Fruit fly (Drosophila melanogaster): Measurements from ENCODE around the gene MED30.

Gene MED30

dm6 chr3L:621097-621967 is 32.6 kb downstream of the MED30 start:
- TF ChIP-seq Myc (optimal IDR thresholded peaks at IDR 0.05) (no peak), ttk (optimal IDR thresholded peaks at IDR 0.05) (no peak), h (optimal IDR thresholded peaks at IDR 0.05) (no peak), Sin3A (optimal IDR thresholded peaks at IDR 0.05) (no peak), psq (optimal IDR thresholded peaks at IDR 0.05) (no peak), insv (optimal IDR thresholded peaks at IDR 0.05) (no peak)

- no peak for TF ChIP-seq h (optimal IDR thresholded peaks at IDR 0.05)
- no peak for TF ChIP-seq insv (optimal IDR thresholded peaks at IDR 0.05)
- TF ChIP-seq Sin3A (optimal IDR thresholded peaks at IDR 0.05) = no peak
- no peak for TF ChIP-seq ttk (optimal IDR thresholded peaks at IDR 0.05)
- no peak for TF ChIP-seq Myc (optimal IDR thresholded peaks at IDR 0.05)
- TF ChIP-seq psq (optimal IDR thresholded peaks at IDR 0.05) = no peak
Observed at dm6 chr3L:619427-620308, 34.2 kb downstream of the MED30 start.

dm6 chr3L:618347-619272 is 35.3 kb downstream of the MED30 start:
- TF ChIP-seq h (optimal IDR thresholded peaks at IDR 0.05) (no peak), insv (optimal IDR thresholded peaks at IDR 0.05) (no peak), Sin3A (optimal IDR thresholded peaks at IDR 0.05) (no peak), ttk (optimal IDR thresholded peaks at IDR 0.05) (no peak), Myc (optimal IDR thresholded peaks at IDR 0.05) (no peak)

- no peak for TF ChIP-seq ttk (optimal IDR thresholded peaks at IDR 0.05)
- no peak for TF ChIP-seq psq (optimal IDR thresholded peaks at IDR 0.05)
- no peak for TF ChIP-seq Myc (optimal IDR thresholded peaks at IDR 0.05)
- TF ChIP-seq insv (optimal IDR thresholded peaks at IDR 0.05) = no peak
- TF ChIP-seq Sin3A (optimal IDR thresholded peaks at IDR 0.05) = no peak
- no peak for TF ChIP-seq h (optimal IDR thresholded peaks at IDR 0.05)
Observed at dm6 chr3L:617926-618325, 36.0 kb downstream of the MED30 start.

DNA sequence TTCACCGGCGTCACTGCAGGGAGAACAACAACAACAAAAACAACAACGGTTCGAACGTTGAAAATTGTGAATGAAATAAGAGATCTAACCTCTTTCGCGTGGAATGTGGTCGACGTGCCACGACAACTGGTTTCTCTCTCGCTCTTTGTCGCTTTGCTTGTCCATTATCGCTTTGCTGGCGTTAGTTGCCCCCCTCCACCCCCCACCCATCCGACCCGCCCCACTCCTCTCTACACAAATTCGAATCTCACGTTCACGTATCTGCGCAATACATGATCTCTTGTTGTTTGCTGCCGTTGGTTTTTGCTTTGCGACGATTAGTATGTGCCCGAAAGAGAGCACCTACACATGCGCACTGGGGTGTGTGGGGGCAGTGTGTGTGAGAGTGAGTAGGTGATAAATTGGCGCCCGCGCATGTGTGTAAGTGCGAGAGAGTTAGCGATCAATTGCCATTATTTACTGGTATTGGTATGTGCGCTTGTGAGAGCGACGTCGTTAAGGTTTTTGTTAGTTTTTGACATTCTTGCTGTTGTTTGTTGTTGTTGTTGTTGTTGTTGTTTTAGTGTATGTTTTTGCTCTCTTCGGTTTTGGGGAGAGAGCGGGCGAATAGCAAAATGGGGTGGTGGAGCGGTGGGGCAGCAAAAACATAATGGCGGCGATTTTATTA is 37.3 kb downstream of the MED30 start:
- TF ChIP-seq Sin3A (optimal IDR thresholded peaks at IDR 0.05) (no peak), h (optimal IDR thresholded peaks at IDR 0.05) (no peak), insv (optimal IDR thresholded peaks at IDR 0.05) (no peak), psq (optimal IDR thresholded peaks at IDR 0.05) (no peak), ttk (optimal IDR thresholded peaks at IDR 0.05) (no peak), Myc (optimal IDR thresholded peaks at IDR 0.05) (no peak)

dm6 chr3L:616099-616481 is 37.8 kb downstream of the MED30 start:
- TF ChIP-seq h (optimal IDR thresholded peaks at IDR 0.05) (no peak), ttk (optimal IDR thresholded peaks at IDR 0.05) (no peak), insv (optimal IDR thresholded peaks at IDR 0.05) (no peak), psq (optimal IDR thresholded peaks at IDR 0.05) (no peak)

- TF ChIP-seq psq (optimal IDR thresholded peaks at IDR 0.05) = no peak
- TF ChIP-seq Sin3A (optimal IDR thresholded peaks at IDR 0.05) = no peak
- TF ChIP-seq h (optimal IDR thresholded peaks at IDR 0.05) = no peak
- TF ChIP-seq insv (optimal IDR thresholded peaks at IDR 0.05) = no peak
- TF ChIP-seq Myc (optimal IDR thresholded peaks at IDR 0.05) = no peak
- no peak for TF ChIP-seq ttk (optimal IDR thresholded peaks at IDR 0.05)
Observed at dm6 chr3L:615425-616046, 38.4 kb downstream of the MED30 start.

DNA sequence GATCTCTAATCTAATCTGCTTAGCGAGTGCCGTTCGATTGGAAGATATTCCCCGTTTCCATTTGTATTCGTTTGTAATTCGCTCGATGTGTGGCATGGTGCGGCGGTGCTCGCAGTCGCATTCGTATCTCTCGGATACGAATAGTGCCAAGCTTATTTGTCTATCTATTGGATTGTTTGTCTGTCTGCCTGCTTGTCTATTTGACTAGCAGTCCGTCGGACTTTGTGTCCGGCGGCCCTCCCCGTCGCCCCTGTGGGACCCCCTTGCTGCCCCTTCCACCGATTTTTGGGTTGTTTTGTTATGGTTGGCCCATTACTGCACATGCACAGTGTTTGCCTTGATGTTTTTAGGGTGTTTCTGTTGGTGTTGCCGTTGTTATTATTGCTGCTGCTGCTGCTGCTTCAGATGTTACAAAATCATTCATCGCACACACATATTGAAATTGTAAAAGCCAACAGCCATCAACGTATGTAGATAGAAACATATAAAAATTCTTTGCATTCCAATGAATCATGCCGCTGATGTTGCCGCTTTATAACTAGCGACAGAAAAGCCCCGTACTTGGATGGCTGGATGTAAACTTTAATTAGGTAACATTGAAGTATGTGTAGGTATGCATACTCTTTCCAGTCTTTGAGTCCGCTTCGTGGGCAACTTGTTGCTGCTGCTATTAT is 39.0 kb downstream of the MED30 start:
- no peak for TF ChIP-seq h (optimal IDR thresholded peaks at IDR 0.05)

dm6 chr3L:613578-614300 is 40.1 kb downstream of the MED30 start:
- no peak for TF ChIP-seq psq (optimal IDR thresholded peaks at IDR 0.05)
- no peak for TF ChIP-seq insv (optimal IDR thresholded peaks at IDR 0.05)
- no peak for TF ChIP-seq ttk (optimal IDR thresholded peaks at IDR 0.05)
- TF ChIP-seq Myc (optimal IDR thresholded peaks at IDR 0.05) = no peak
- no peak for TF ChIP-seq Sin3A (optimal IDR thresholded peaks at IDR 0.05)
- TF ChIP-seq h (optimal IDR thresholded peaks at IDR 0.05) = no peak
